Worm (Caenorhabditis elegans): Measurements from ENCODE around the gene nhr-3.

Gene nhr-3

ce11 chrX:14559084-14559483, 780 bp downstream of the nhr-3 start:
- TF ChIP-seq nhr-43 (tag; optimal IDR thresholded peaks at IDR 0.05; ENCODE audit: poor library complexity, severe bottlenecking) (no peak), fkh-10 (GFP tag; optimal IDR thresholded peaks at IDR 0.05) (no peak), nhr-25 (tag; optimal IDR thresholded peaks at IDR 0.05) (no peak), ztf-11 (tag; optimal IDR thresholded peaks at IDR 0.05) (no peak), lin-15B (tag; optimal IDR thresholded peaks at IDR 0.05) (no peak), nhr-28 (tag; optimal IDR thresholded peaks at IDR 0.05) (no peak), skn-1 (tag; optimal IDR thresholded peaks at IDR 0.05) (no peak), pha-4 (tag; optimal IDR thresholded peaks at IDR 0.05) (no peak), ceh-82 (tag; optimal IDR thresholded peaks at IDR 0.05) (no peak)

ce11 chrX:14559519-14560296, 1.4 kb downstream of the nhr-3 start:
- TF ChIP-seq nhr-25 (tag; optimal IDR thresholded peaks at IDR 0.05) (no peak), lin-39 (tag; optimal IDR thresholded peaks at IDR 0.05) (peak; percentile 27), pha-4 (tag; optimal IDR thresholded peaks at IDR 0.05) (peak; percentile 84), ceh-28 (tag; optimal IDR thresholded peaks at IDR 0.05) (no peak)

ce11 chrX:14560297-14560680, 2.0 kb downstream of the nhr-3 start:
- TF ChIP-seq jun-1 (tag; optimal IDR thresholded peaks at IDR 0.05) (peak; percentile 97), tbx-2 (tag; optimal IDR thresholded peaks at IDR 0.05) (peak; percentile 84), egl-5 (tag; optimal IDR thresholded peaks at IDR 0.05) (peak; percentile 70), fkh-10 (GFP tag; optimal IDR thresholded peaks at IDR 0.05) (peak; percentile 46), nhr-67 (tag; optimal IDR thresholded peaks at IDR 0.05) (no peak), unc-62 (GFP tag; optimal IDR thresholded peaks at IDR 0.05) (peak; percentile 97), ceh-9 (tag; optimal IDR thresholded peaks at IDR 0.05) (no peak), pqm-1 (tag; optimal IDR thresholded peaks at IDR 0.05) (peak; percentile 85), sea-2 (GFP tag; optimal IDR thresholded peaks at IDR 0.05) (peak; percentile 12), ama-1 (optimal IDR thresholded peaks at IDR 0.05) (no peak), fkh-2 (tag; optimal IDR thresholded peaks at IDR 0.05) (no peak), nhr-28 (tag; optimal IDR thresholded peaks at IDR 0.05) (no peak), lin-39 (tag; optimal IDR thresholded peaks at IDR 0.05) (peak; percentile 92), mdl-1 (tag; optimal IDR thresholded peaks at IDR 0.05) (peak; percentile 89), snpc-4 (tag; optimal IDR thresholded peaks at IDR 0.05) (peak; percentile 63), R02D3.7 (tag; optimal IDR thresholded peaks at IDR 0.05) (peak; percentile 43), nhr-23 (tag; optimal IDR thresholded peaks at IDR 0.05) (peak; percentile 94), elt-2 (tag; optimal IDR thresholded peaks at IDR 0.05) (peak; percentile 94), skn-1 (tag; optimal IDR thresholded peaks at IDR 0.05) (peak; percentile 74), ztf-11 (tag; optimal IDR thresholded peaks at IDR 0.05) (no peak), nhr-77 (tag; optimal IDR thresholded peaks at IDR 0.05) (peak; percentile 87), zag-1 (tag; optimal IDR thresholded peaks at IDR 0.05) (peak; percentile 59), ceh-82 (tag; optimal IDR thresholded peaks at IDR 0.05) (peak; percentile 36), hmg-11 (tag; optimal IDR thresholded peaks at IDR 0.05) (peak; percentile 35), nhr-237 (tag; optimal IDR thresholded peaks at IDR 0.05) (no peak), aly-2 (tag; optimal IDR thresholded peaks at IDR 0.05) (no peak), egl-27 (tag; optimal IDR thresholded peaks at IDR 0.05) (peak; percentile 59), nhr-11 (tag; optimal IDR thresholded peaks at IDR 0.05) (no peak), ZK546.5 (tag; optimal IDR thresholded peaks at IDR 0.05) (no peak), elt-3 (tag; optimal IDR thresholded peaks at IDR 0.05) (peak in 2 of 3 experiments; percentile 6 to 53), pha-4 (tag; optimal IDR thresholded peaks at IDR 0.05) (peak; percentile 99), eor-1 (tag; optimal IDR thresholded peaks at IDR 0.05) (no peak), nhr-12 (tag; optimal IDR thresholded peaks at IDR 0.05) (no peak), ceh-16 (tag; optimal IDR thresholded peaks at IDR 0.05) (no peak), unc-39 (tag; optimal IDR thresholded peaks at IDR 0.05) (no peak), nfya-1 (tag; optimal IDR thresholded peaks at IDR 0.05; ENCODE audit: insufficient read depth) (peak; percentile 84), daf-12 (tag; optimal IDR thresholded peaks at IDR 0.05) (no peak), nhr-43 (tag; optimal IDR thresholded peaks at IDR 0.05; ENCODE audit: poor library complexity, severe bottlenecking) (peak; percentile 95), elt-1 (tag; optimal IDR thresholded peaks at IDR 0.05) (peak; percentile 54), lin-15B (tag; optimal IDR thresholded peaks at IDR 0.05) (peak; percentile 51), mml-1 (tag; optimal IDR thresholded peaks at IDR 0.05) (no peak), fos-1 (tag; optimal IDR thresholded peaks at IDR 0.05) (peak; percentile 87), ztf-4 (tag; optimal IDR thresholded peaks at IDR 0.05) (no peak), nhr-25 (tag; optimal IDR thresholded peaks at IDR 0.05) (peak; percentile 89), ceh-28 (tag; optimal IDR thresholded peaks at IDR 0.05) (peak; percentile 82), lsy-12 (tag; optimal IDR thresholded peaks at IDR 0.05) (peak; percentile 10), nhr-76 (tag; optimal IDR thresholded peaks at IDR 0.05) (peak; percentile 66)
